Fruit fly (Drosophila melanogaster): ENCODE measurements around the gene Nedd4.

The Nedd4 gene

dm6 chr3L:17566335-17567242 lies 36.7 kb downstream of the Nedd4 start (continued):
- TF ChIP-seq CG18011 (GFP tag; optimal IDR thresholded peaks at IDR 0.05) (no peak), HLHmδ (GFP tag; optimal IDR thresholded peaks at IDR 0.05) (no peak), CG6272 (GFP tag; IDR thresholded peaks at IDR 0.05) (peak; percentile 40; the same call in 1 of the 2 replicates), tna (GFP tag; IDR thresholded peaks at IDR 0.05; ENCODE audit: partially characterized antibody) (no peak), eve (GFP tag; optimal IDR thresholded peaks at IDR 0.05) (no peak), Elba2 (GFP tag; optimal IDR thresholded peaks at IDR 0.05) (no peak), GATAe (GFP tag; conservative IDR thresholded peaks at IDR 0.05) (no peak), Lim3 (GFP tag; IDR thresholded peaks at IDR 0.05) (peak; percentile 76), CG15269 (tag; optimal IDR thresholded peaks at IDR 0.05) (peak; percentile 86), CG11504 (tag; optimal IDR thresholded peaks at IDR 0.05) (peak; percentile 91), CG30431 (GFP tag; optimal IDR thresholded peaks at IDR 0.05) (peak; percentile 41), CG1024 (GFP tag; IDR thresholded peaks at IDR 0.05) (0 out of 2 replicates have a peak, but pooled peaks have one; percentile 9), CkIIα-i1 (GFP tag; IDR thresholded peaks at IDR 0.05) (no peak), tap (tag; optimal IDR thresholded peaks at IDR 0.05) (peak; percentile 82), CG1832 (GFP tag; optimal IDR thresholded peaks at IDR 0.05) (no peak), CG1792 (GFP tag; optimal IDR thresholded peaks at IDR 0.05) (no peak), Myb (GFP tag; optimal IDR thresholded peaks at IDR 0.05) (no peak), Lhr (GFP tag; optimal IDR thresholded peaks at IDR 0.05) (peak; percentile 52), CG3065 (GFP tag; optimal IDR thresholded peaks at IDR 0.05) (peak; percentile 4), dpn (GFP tag; optimal IDR thresholded peaks at IDR 0.05) (peak; percentile 28 to 68), B-H1 (GFP tag; IDR thresholded peaks at IDR 0.05) (peak; percentile 51), CG6683 (GFP tag; optimal IDR thresholded peaks at IDR 0.05) (peak; percentile 46), sd (tag; optimal IDR thresholded peaks at IDR 0.05) (peak; percentile 14), ab (GFP tag; optimal IDR thresholded peaks at IDR 0.05) (no peak), CG4820 (GFP tag; optimal IDR thresholded peaks at IDR 0.05) (peak; percentile 61), CG2199 (GFP tag; IDR thresholded peaks at IDR 0.05) (0 out of 3 replicates have a peak, but pooled peaks have one; percentile 56), CG10959 (GFP tag; IDR thresholded peaks at IDR 0.05) (no peak), ind (GFP tag; optimal IDR thresholded peaks at IDR 0.05) (peak; percentile 62), az2 (GFP tag; optimal IDR thresholded peaks at IDR 0.05) (peak; percentile 74), CG7357 (GFP tag; IDR thresholded peaks at IDR 0.05) (peak; percentile 68), Usf (GFP tag; optimal IDR thresholded peaks at IDR 0.05) (no peak), B-H2 (GFP tag; optimal IDR thresholded peaks at IDR 0.05) (no peak), kni (GFP tag; optimal IDR thresholded peaks at IDR 0.05) (peak; percentile 20), CG4424 (GFP tag; optimal IDR thresholded peaks at IDR 0.05) (peak; percentile 83), so (GFP tag; IDR thresholded peaks at IDR 0.05) (peak; percentile 77; the same call in 2 of the 3 replicates), klu (GFP tag; IDR thresholded peaks at IDR 0.05) (0 out of 2 replicates have a peak, but pooled peaks have one; percentile 8), sisA (GFP tag; IDR thresholded peaks at IDR 0.05) (peak; percentile 74), CG12299 (tag; optimal IDR thresholded peaks at IDR 0.05) (peak; percentile 34), CG12219 (GFP tag; optimal IDR thresholded peaks at IDR 0.05) (peak; percentile 79), Ssrp (tag; optimal IDR thresholded peaks at IDR 0.05) (peak; percentile 85), Hr39 (optimal IDR thresholded peaks at IDR 0.05) (no peak), gcm2 (GFP tag; optimal IDR thresholded peaks at IDR 0.05) (no peak), jigr1 (GFP tag; IDR thresholded peaks at IDR 0.05) (peak; percentile 51; the same call in 1 of the 3 replicates), Ets97D (GFP tag; optimal IDR thresholded peaks at IDR 0.05) (no peak), nom (GFP tag; optimal IDR thresholded peaks at IDR 0.05) (peak; percentile 62), gsb (GFP tag; IDR thresholded peaks at IDR 0.05) (no peak), CG8478 (optimal IDR thresholded peaks at IDR 0.05) (peak; percentile 82), twi (tag; optimal IDR thresholded peaks at IDR 0.05) (peak; percentile 15), CG4360 (GFP tag; IDR thresholded peaks at IDR 0.05) (no peak), Abd-B (GFP tag; optimal IDR thresholded peaks at IDR 0.05) (peak; percentile 79)
